Worm (Caenorhabditis elegans) whole organism, L2 larva: ENCODE data around the gene T11F9.10.

Experiments used
- C34F6.9 ChIP-seq: fragments of 150-350 bp; optimal IDR thresholded peaks from 2 replicates; lab custom pipeline; 2014; ENCODE audit warnings: missing biosample characterization, missing genetic modification characterization
- F13H6.1 ChIP-seq: sonication (generic microtip); optimal IDR thresholded peaks from 2 replicates; lab custom pipeline; 2016; ENCODE audit warnings: missing genetic modification characterization, missing compliant biosample characterization
- R02D3.7 ChIP-seq: fragments of 150-350 bp; optimal IDR thresholded peaks from 2 replicates; lab custom pipeline; 2014; ENCODE audit warnings: missing biosample characterization, missing genetic modification characterization
- Y55F3AM.14 ChIP-seq: fragments of 200-800 bp; sonication (Bioruptor generic); optimal IDR thresholded peaks from 2 replicates; lab custom pipeline; 2018; ENCODE audit warnings: mild to moderate bottlenecking, missing genetic modification characterization, missing compliant biosample characterization
- ZK546.5 ChIP-seq: sonication (generic microtip); optimal IDR thresholded peaks from 2 replicates; lab custom pipeline; 2017; ENCODE audit warnings: missing biosample characterization, missing genetic modification characterization
- alr-1 ChIP-seq: fragments of 150-350 bp; optimal IDR thresholded peaks from 2 replicates; lab custom pipeline; 2014; ENCODE audit warnings: missing biosample characterization, missing genetic modification characterization
- aly-2 ChIP-seq: fragments of 150-350 bp; optimal IDR thresholded peaks from 2 replicates; lab custom pipeline; 2014; ENCODE audit warnings: missing biosample characterization, missing genetic modification characterization
- ceh-82 ChIP-seq: fragments of 150-350 bp; optimal IDR thresholded peaks from 2 replicates; lab custom pipeline; 2014; ENCODE audit warnings: missing biosample characterization, missing genetic modification characterization
- crh-2 ChIP-seq: sonication (generic microtip); optimal IDR thresholded peaks from 2 replicates; lab custom pipeline; 2017; ENCODE audit warnings: missing biosample characterization, missing genetic modification characterization
- fos-1 ChIP-seq: fragments of 150-350 bp; optimal IDR thresholded peaks from 2 replicates; lab custom pipeline; 2014; ENCODE audit warnings: missing biosample characterization, missing genetic modification characterization
- lin-11 ChIP-seq: fragments of 150-350 bp; sonication (generic microtip); optimal IDR thresholded peaks from 2 replicates; lab custom pipeline; 2014; ENCODE audit warnings: missing biosample characterization, missing genetic modification characterization, inconsistent platforms, mixed read lengths
- lsy-2 ChIP-seq, 2 experiments: fragments of 150-350 bp in 1 of 2; sonication (generic microtip) in 1 of 2; optimal IDR thresholded peaks; 2 replicates each; lab custom pipeline; 2014 to 2017; ENCODE audit warnings: missing biosample characterization in 2 of 2, missing genetic modification characterization in 2 of 2
- mab-5 ChIP-seq: fragments of 150-350 bp; optimal IDR thresholded peaks from 2 replicates; lab custom pipeline; 2014; ENCODE audit warnings: missing biosample characterization, missing genetic modification characterization
- mdl-1 ChIP-seq, 2 experiments: fragments of 150-350 bp in 1 of 2; sonication (generic microtip) in 1 of 2; optimal IDR thresholded peaks; 2 replicates each; lab custom pipeline; 2017; ENCODE audit warnings: missing biosample characterization in 2 of 2, missing genetic modification characterization in 2 of 2
- nhr-10 ChIP-seq: sonication (generic microtip); optimal IDR thresholded peaks from 2 replicates; lab custom pipeline; 2017; ENCODE audit warnings: missing biosample characterization, missing genetic modification characterization
- nhr-11 ChIP-seq: fragments of 150-350 bp; optimal IDR thresholded peaks from 2 replicates; lab custom pipeline; 2014; ENCODE audit warnings: missing biosample characterization, missing genetic modification characterization
- nhr-129 ChIP-seq: fragments of 150-350 bp; optimal IDR thresholded peaks from 2 replicates; lab custom pipeline; 2014; ENCODE audit warnings: missing biosample characterization, missing genetic modification characterization
- nhr-237 ChIP-seq: fragments of 150-350 bp; optimal IDR thresholded peaks from 2 replicates; lab custom pipeline; 2014; ENCODE audit warnings: missing biosample characterization, missing genetic modification characterization
- nhr-25 ChIP-seq: fragments of 150-350 bp; sonication (generic microtip); optimal IDR thresholded peaks from 3 replicates; lab custom pipeline; 2014; ENCODE audit warnings: missing biosample characterization, missing genetic modification characterization
- nhr-77 ChIP-seq: fragments of 150-350 bp; optimal IDR thresholded peaks from 2 replicates; lab custom pipeline; 2014; ENCODE audit warnings: missing biosample characterization, missing genetic modification characterization
- peb-1 ChIP-seq: fragments of 150-350 bp; optimal IDR thresholded peaks from 2 replicates; lab custom pipeline; 2014; ENCODE audit warnings: missing biosample characterization, missing genetic modification characterization
- sem-4 ChIP-seq: fragments of 150-350 bp; optimal IDR thresholded peaks from 2 replicates; lab custom pipeline; 2014; ENCODE audit warnings: missing biosample characterization, missing genetic modification reagents, missing genetic modification characterization
- sma-9 ChIP-seq, 2 experiments: fragments of 150-350 bp in 1 of 2; sonication (generic microtip) in 1 of 2; optimal IDR thresholded peaks; 2 replicates each; lab custom pipeline; 2014 to 2016; ENCODE audit warnings: missing genetic modification characterization in 2 of 2, mild to moderate bottlenecking in 1 of 2, missing biosample characterization in 1 of 2, missing compliant biosample characterization in 1 of 2, missing genetic modification reagents in 1 of 2, moderate library complexity in 1 of 2
- unc-39 ChIP-seq: fragments of 150-350 bp; optimal IDR thresholded peaks from 2 replicates; lab custom pipeline; 2014; ENCODE audit warnings: missing biosample characterization, missing genetic modification characterization
- unc-62 ChIP-seq: fragments of 150-350 bp; optimal IDR thresholded peaks from 2 replicates; lab custom pipeline; 2014; ENCODE audit warnings: missing biosample characterization, missing genetic modification reagents, missing genetic modification characterization

Gene T11F9.10

DNA sequence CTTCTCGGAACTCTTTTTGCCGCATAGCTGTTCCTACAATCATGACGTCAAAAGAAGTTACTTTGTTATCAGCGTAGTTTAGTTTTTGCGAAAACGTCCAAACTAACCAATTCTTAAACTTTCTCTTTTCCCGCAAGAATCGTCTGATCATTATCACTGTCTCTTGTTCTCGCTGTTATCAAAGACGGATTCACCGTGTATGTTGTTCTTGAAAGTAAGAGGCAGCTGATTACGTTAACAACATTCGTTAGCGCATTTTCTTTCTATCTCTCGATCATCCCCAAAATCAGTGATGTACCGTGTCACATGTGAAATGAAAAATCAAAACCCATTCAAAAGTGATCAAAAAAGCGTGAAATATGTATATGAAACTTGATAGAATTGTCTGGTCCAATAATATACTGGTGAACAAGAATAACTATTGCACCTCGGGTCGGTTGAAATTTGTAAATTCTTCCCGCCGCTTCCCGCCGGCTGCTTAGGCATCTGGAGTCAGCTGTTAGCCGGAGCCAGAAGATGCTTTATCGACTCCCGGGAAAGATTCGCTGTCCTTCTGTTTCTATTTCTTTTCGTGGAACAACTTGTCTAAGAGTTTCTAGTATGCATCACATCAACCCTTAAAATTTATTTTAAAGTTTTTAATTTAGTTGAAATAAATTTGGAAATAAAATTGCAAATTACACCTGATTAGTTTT is 47.9 kb downstream of the T11F9.10 start (continued):
- TF ChIP-seq alr-1 (tag; lab: Kevin White, UChicago) (no peak), unc-62 (no peak), sem-4 (no peak), ZK546.5 (tag; lab: Kevin White, UChicago) (no peak), nhr-77 (tag; lab: Kevin White, UChicago) (no peak), aly-2 (tag; lab: Kevin White, UChicago) (no peak), nhr-237 (tag; lab: Kevin White, UChicago) (no peak), nhr-25 (tag; lab: Kevin White, UChicago) (peak; percentile 50), unc-39 (tag; lab: Kevin White, UChicago) (no peak), nhr-11 (tag; lab: Kevin White, UChicago) (no peak), mab-5 (no peak), mdl-1 (tag; optimal IDR thresholded peaks at IDR 0.05; lab: Kevin White, UChicago) (no peak), nhr-10 (tag; lab: Kevin White, UChicago) (no peak), peb-1 (tag; lab: Kevin White, UChicago) (no peak), C34F6.9 (no peak), Y55F3AM.14 (no peak)

ce11 chrV:11535504-11536062 is 48.8 kb downstream of the T11F9.10 start:
- no peak for TF ChIP-seq R02D3.7
- peak in 1 of 2 experiments; percentile 27 for TF ChIP-seq lsy-2 (tag; optimal IDR thresholded peaks at IDR 0.05; lab: Kevin White, UChicago)
- peak; percentile 70 for TF ChIP-seq fos-1 (tag; lab: Kevin White, UChicago)
- peak; percentile 60 for TF ChIP-seq crh-2 (tag; lab: Kevin White, UChicago)
- TF ChIP-seq nhr-77 (tag; lab: Kevin White, UChicago) = no peak
- peak; percentile 26 for TF ChIP-seq C34F6.9
- peak; percentile 64 for TF ChIP-seq F13H6.1 (tag; lab: Kevin White, UChicago)
- TF ChIP-seq sma-9 (GFP tag; optimal IDR thresholded peaks at IDR 0.05; lab: Kevin White, UChicago) = peak; percentile 68
- no peak for TF ChIP-seq sma-9 (tag; optimal IDR thresholded peaks at IDR 0.05; lab: Kevin White, UChicago)
- TF ChIP-seq sem-4 = peak; percentile 16
- TF ChIP-seq nhr-129 (tag; lab: Kevin White, UChicago) = peak; percentile 38
- TF ChIP-seq mab-5 = peak; percentile 19

- TF ChIP-seq C34F6.9 = peak; percentile 14
- no peak for TF ChIP-seq ZK546.5 (tag; lab: Kevin White, UChicago)
- TF ChIP-seq ceh-82 (tag; lab: Kevin White, UChicago) = no peak
- no peak for TF ChIP-seq lin-11 (tag; lab: Kevin White, UChicago)
Measured at ce11 chrV:11536667-11537066, 49.9 kb downstream of the T11F9.10 start.
